Worm (Caenorhabditis elegans) whole organism, L4 larva: Measurements from ENCODE around the gene F48G7.8.
A peak's percentile ranks its signal among the peaks of the same experiment; 100 is the strongest.

Source experiments
- T20F7.1 ChIP-seq: fragments of 200-800 bp; sonication (Bioruptor generic); optimal IDR thresholded peaks from 2 replicates; lab custom pipeline; 2018; ENCODE audit warnings: mild to moderate bottlenecking, missing genetic modification characterization, missing compliant biosample characterization
- Y48G9A.11 ChIP-seq: fragments of 200-800 bp; sonication (Bioruptor generic); IDR thresholded peaks from 2 replicates; pipeline ENCODE4 v1.3.6; 2022; ENCODE audit warnings: missing genetic modification reagents, missing genetic modification characterization, missing compliant biosample characterization
- Y75B8A.6 ChIP-seq: fragments of 200-800 bp; sonication (Bioruptor generic); IDR thresholded peaks from 2 replicates; pipeline ENCODE4 v1.3.6; 2022; ENCODE audit warnings: missing genetic modification reagents, missing genetic modification characterization, missing compliant biosample characterization
- ZK546.5 ChIP-seq, 2 experiments: sonication (generic microtip); optimal IDR thresholded peaks; 2 replicates each; lab custom pipeline; 2017; ENCODE audit warnings: missing biosample characterization in 2 of 2, missing genetic modification characterization in 2 of 2
- aha-1 ChIP-seq: fragments of 150-350 bp; peaks from one replicate; lab custom pipeline; 2014; ENCODE audit warnings: missing biosample characterization, missing genetic modification characterization
- ama-1 ChIP-seq: fragments of 150-350 bp; optimal IDR thresholded peaks from 2 replicates; lab custom pipeline; 2014; ENCODE audit warnings: inconsistent platforms, mixed read lengths
- arid-1 ChIP-seq: fragments of 200-800 bp; sonication (Bioruptor generic); conservative IDR thresholded peaks from 2 replicates; pipeline ENCODE4 v1.3.6; 2022; ENCODE audit warnings: missing genetic modification reagents, missing genetic modification characterization, missing compliant biosample characterization
- ceh-32 ChIP-seq: sonication (generic microtip); optimal IDR thresholded peaks from 2 replicates; lab custom pipeline; 2016; ENCODE audit warnings: mild to moderate bottlenecking, missing genetic modification characterization, missing compliant biosample characterization; ENCODE audit not compliant: poor library complexity
- ceh-44 ChIP-seq: fragments of 200-800 bp; sonication (Bioruptor generic); IDR thresholded peaks from 2 replicates; pipeline ENCODE4 v1.3.6; 2022; ENCODE audit warnings: missing genetic modification reagents, missing genetic modification characterization, missing compliant biosample characterization
- ceh-82 ChIP-seq: sonication (generic microtip); optimal IDR thresholded peaks from 2 replicates; lab custom pipeline; 2017; ENCODE audit warnings: missing biosample characterization, missing genetic modification characterization
- ces-1 ChIP-seq: fragments of 150-350 bp; sonication (generic microtip); optimal IDR thresholded peaks from 4 replicates; lab custom pipeline; 2014; ENCODE audit warnings: missing biosample characterization, missing genetic modification reagents, missing genetic modification characterization
- cey-2 ChIP-seq: sonication (generic microtip); optimal IDR thresholded peaks from 3 replicates; lab custom pipeline; 2017; ENCODE audit warnings: missing genetic modification characterization, mild to moderate bottlenecking, missing compliant biosample characterization, antibody characterized with exemption, borderline replicate concordance; ENCODE audit not compliant: insufficient read depth
- daf-19 ChIP-seq: fragments of 200-800 bp; sonication (Bioruptor generic); conservative IDR thresholded peaks from 2 replicates; pipeline ENCODE4 v1.3.6; 2022; ENCODE audit warnings: missing genetic modification characterization, missing compliant biosample characterization
- dmd-6 ChIP-seq: fragments of 200-800 bp; sonication (Bioruptor generic); IDR thresholded peaks from 2 replicates; pipeline ENCODE4 v1.3.6; 2022; ENCODE audit warnings: missing genetic modification reagents, missing genetic modification characterization, missing compliant biosample characterization
- dmd-9 ChIP-seq: fragments of 200-800 bp; sonication (Bioruptor generic); IDR thresholded peaks from 2 replicates; pipeline ENCODE4 v1.3.6; 2022; ENCODE audit warnings: missing genetic modification reagents, missing genetic modification characterization, missing compliant biosample characterization
- duxl-1 ChIP-seq: sonication (generic microtip); optimal IDR thresholded peaks from 2 replicates; lab custom pipeline; 2016; ENCODE audit warnings: mild to moderate bottlenecking, missing genetic modification characterization, moderate library complexity, missing compliant biosample characterization; ENCODE audit not compliant: poor library complexity
- dve-1 ChIP-seq: sonication (generic microtip); optimal IDR thresholded peaks from 2 replicates; lab custom pipeline; 2017; ENCODE audit warnings: antibody characterized with exemption, mild to moderate bottlenecking, missing genetic modification characterization, missing compliant biosample characterization; ENCODE audit not compliant: insufficient read depth
- fkh-10 ChIP-seq: fragments of 150-350 bp; optimal IDR thresholded peaks from 2 replicates; lab custom pipeline; 2014; ENCODE audit warnings: missing biosample characterization, missing genetic modification reagents, missing genetic modification characterization
- gei-8 ChIP-seq: fragments of 200-800 bp; sonication (Bioruptor generic); optimal IDR thresholded peaks from 2 replicates; lab custom pipeline; 2018; ENCODE audit warnings: mild to moderate bottlenecking, missing genetic modification characterization, missing compliant biosample characterization
- hlh-30 ChIP-seq: sonication (generic microtip); optimal IDR thresholded peaks from 2 replicates; lab custom pipeline; 2017; ENCODE audit warnings: antibody characterized with exemption, mild to moderate bottlenecking, missing genetic modification characterization, missing compliant biosample characterization; ENCODE audit not compliant: insufficient read depth
- hmg-1.1 ChIP-seq: fragments of 200-800 bp; sonication (Bioruptor generic); IDR thresholded peaks from 2 replicates; pipeline ENCODE4 v1.3.6; 2022; ENCODE audit warnings: missing genetic modification reagents, missing genetic modification characterization, missing compliant biosample characterization
- jun-1 ChIP-seq: fragments of 150-350 bp; optimal IDR thresholded peaks from 2 replicates; lab custom pipeline; 2014; ENCODE audit warnings: missing biosample characterization, missing genetic modification reagents, missing genetic modification characterization
- lim-7 ChIP-seq: fragments of 200-800 bp; sonication (Bioruptor generic); IDR thresholded peaks from 2 replicates; pipeline ENCODE4 v1.3.6; 2022; ENCODE audit warnings: missing genetic modification characterization, missing compliant biosample characterization
- lin-15B ChIP-seq: fragments of 150-350 bp; sonication (generic microtip); optimal IDR thresholded peaks from 3 replicates; lab custom pipeline; 2014; ENCODE audit warnings: missing biosample characterization, missing genetic modification characterization
- lir-3 ChIP-seq: sonication (generic microtip); optimal IDR thresholded peaks from 2 replicates; lab custom pipeline; 2016; ENCODE audit warnings: mild to moderate bottlenecking, missing genetic modification characterization, missing compliant biosample characterization
- lsy-2 ChIP-seq, 2 experiments: fragments of 150-350 bp in 1 of 2; sonication (generic microtip) in 1 of 2; optimal IDR thresholded peaks; 2 replicates each; lab custom pipeline; 2014 to 2017; ENCODE audit warnings: missing biosample characterization in 2 of 2, missing genetic modification characterization in 2 of 2
- madf-5 ChIP-seq, 2 experiments: fragments of 200-800 bp; sonication (Bioruptor generic); IDR thresholded peaks; 2 replicates each; pipeline ENCODE4 v1.3.6; 2022; ENCODE audit warnings: missing compliant biosample characterization in 2 of 2, missing genetic modification characterization in 2 of 2
- mdl-1 ChIP-seq, 2 experiments: fragments of 150-350 bp in 1 of 2; sonication (generic microtip) in 1 of 2; optimal IDR thresholded peaks; 2 replicates each; lab custom pipeline; 2014 to 2017; ENCODE audit warnings: missing biosample characterization in 2 of 2, missing genetic modification characterization in 2 of 2
- mep-1 ChIP-seq: fragments of 150-350 bp; sonication (generic microtip); optimal IDR thresholded peaks from 3 replicates; lab custom pipeline; 2014; ENCODE audit warnings: missing biosample characterization, missing genetic modification characterization
- mes-2 ChIP-seq: sonication (generic microtip); optimal IDR thresholded peaks from 2 replicates; lab custom pipeline; 2016; ENCODE audit warnings: missing genotype, mild to moderate bottlenecking, missing genetic modification characterization, missing compliant biosample characterization; ENCODE audit not compliant: poor library complexity, severe bottlenecking
- mxl-3 ChIP-seq: fragments of 200-800 bp; sonication (Bioruptor generic); optimal IDR thresholded peaks from 2 replicates; lab custom pipeline; 2018; ENCODE audit warnings: mild to moderate bottlenecking, missing genetic modification characterization, missing compliant biosample characterization
- nhr-111 ChIP-seq: fragments of 200-800 bp; sonication (Bioruptor generic); optimal IDR thresholded peaks from 2 replicates; lab custom pipeline; 2018; ENCODE audit warnings: mild to moderate bottlenecking, missing genetic modification characterization, missing compliant biosample characterization
- nhr-25 ChIP-seq: sonication (generic microtip); optimal IDR thresholded peaks from 2 replicates; lab custom pipeline; 2017; ENCODE audit warnings: missing genetic modification characterization, mild to moderate bottlenecking, missing compliant biosample characterization, antibody characterized with exemption, moderate library complexity, borderline replicate concordance; ENCODE audit not compliant: insufficient read depth
- nhr-28 ChIP-seq: fragments of 150-350 bp; optimal IDR thresholded peaks from 2 replicates; lab custom pipeline; 2014; ENCODE audit warnings: missing biosample characterization, missing genetic modification characterization
- nhr-77 ChIP-seq: fragments of 150-350 bp; optimal IDR thresholded peaks from 2 replicates; lab custom pipeline; 2014; ENCODE audit warnings: missing biosample characterization, missing genetic modification characterization
- pqm-1 ChIP-seq: sonication (generic microtip); optimal IDR thresholded peaks from 2 replicates; lab custom pipeline; 2017; ENCODE audit warnings: missing biosample characterization, missing genetic modification characterization
- sdz-12 ChIP-seq: fragments of 200-800 bp; sonication (Bioruptor generic); optimal IDR thresholded peaks from 2 replicates; lab custom pipeline; 2018; ENCODE audit warnings: mild to moderate bottlenecking, missing genetic modification characterization, missing compliant biosample characterization
- skn-1 ChIP-seq: fragments of 150-350 bp; optimal IDR thresholded peaks from 2 replicates; lab custom pipeline; 2014; ENCODE audit warnings: missing biosample characterization, missing genetic modification characterization
- tag-97 ChIP-seq: fragments of 200-800 bp; sonication (Bioruptor generic); IDR thresholded peaks from 2 replicates; pipeline ENCODE4 v1.3.6; 2022; ENCODE audit warnings: missing genetic modification characterization, missing compliant biosample characterization
- zfp-3 ChIP-seq: fragments of 200-800 bp; sonication (Bioruptor generic); conservative IDR thresholded peaks from 2 replicates; pipeline ENCODE4 v1.3.6; 2022; ENCODE audit warnings: missing genetic modification reagents, missing genetic modification characterization, missing compliant biosample characterization

The F48G7.8 gene

ce11 chrV:674213-674612 is 46.7 kb upstream of the F48G7.8 start, which contains the start of gene sru-25:
TSS of gene sru-25 (minus strand) at chrV:674313.
- TF ChIP-seq madf-5 (GFP tag; IDR thresholded peaks at IDR 0.05; lab: Robert Waterston, UW) (no peak), ceh-82 (no peak), Y75B8A.6 (GFP tag; lab: Robert Waterston, UW) (no peak), T20F7.1 (no peak), skn-1 (tag; lab: Kevin White, UChicago) (no peak), nhr-28 (no peak), ces-1 (GFP tag; lab: Kevin White, UChicago) (no peak), arid-1 (no peak), cey-2 (tag; lab: Kevin White, UChicago) (no peak), nhr-111 (GFP tag; lab: Kevin White, UChicago) (no peak), zfp-3 (GFP tag; lab: Robert Waterston, UW) (no peak), jun-1 (tag; lab: Kevin White, UChicago) (no peak), dmd-9 (GFP tag; lab: Robert Waterston, UW) (no peak), fkh-10 (GFP tag; lab: Kevin White, UChicago) (no peak), ceh-44 (GFP tag; lab: Robert Waterston, UW) (no peak), hlh-30 (tag; lab: Kevin White, UChicago) (no peak), dve-1 (tag; lab: Kevin White, UChicago) (no peak), tag-97 (GFP tag; lab: Robert Waterston, UW) (no peak), lim-7 (GFP tag; lab: Robert Waterston, UW) (no peak), Y48G9A.11 (no peak)

DNA sequence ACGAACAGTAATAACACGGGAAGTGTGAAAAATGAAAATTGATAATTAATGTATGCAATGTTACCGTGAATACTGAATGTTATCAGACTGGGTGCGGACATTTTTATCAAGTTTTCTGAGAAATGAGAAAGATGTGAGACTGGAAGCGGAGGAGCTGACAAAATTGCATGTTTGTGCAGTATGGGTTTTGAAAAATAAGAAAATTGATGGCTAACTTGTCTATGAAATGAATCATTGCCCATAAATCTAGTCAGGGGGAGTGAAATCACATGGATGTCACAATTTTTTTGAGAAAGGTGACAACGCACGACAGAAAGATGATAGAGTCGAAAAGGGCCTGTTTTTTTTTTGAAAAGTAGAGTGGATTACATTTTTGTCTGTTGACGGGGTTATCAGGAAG is 43.9 kb upstream of the F48G7.8 start, which contains the start of gene sru-24:
sru-24 (minus strand) TSS at position 101 of the 400 bp plus-strand sequence.
- TF ChIP-seq nhr-25: no peak
- no peak for TF ChIP-seq lir-3 (tag; lab: Kevin White, UChicago)
- TF ChIP-seq ceh-44 (GFP tag; lab: Robert Waterston, UW): no peak
- TF ChIP-seq, all 104 proteins: peak for 0

DNA sequence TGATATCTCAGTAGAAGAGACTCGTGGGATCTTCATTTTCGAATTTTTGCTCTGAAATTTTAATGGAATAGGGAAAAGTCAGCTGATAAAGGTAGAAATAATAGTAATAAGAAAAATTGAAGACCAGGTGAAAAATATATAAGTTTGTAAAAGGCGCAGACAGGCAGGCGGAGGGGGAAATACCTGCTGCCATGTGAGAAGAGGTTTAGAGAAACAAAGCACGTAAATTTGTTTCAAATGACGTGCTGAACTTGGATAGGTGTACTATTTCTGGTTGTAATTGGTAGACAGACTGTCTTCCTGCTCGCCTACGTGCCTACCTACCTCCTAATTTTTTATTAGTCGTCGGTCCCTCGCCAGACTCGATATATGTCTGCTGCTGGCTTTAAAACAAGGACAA is 40.0 kb upstream of the F48G7.8 start, which contains the start of gene nhr-180:
nhr-180 (minus strand) TSS at position 52 of the 400 bp plus-strand sequence.
- TF ChIP-seq aha-1 (tag; lab: Kevin White, UChicago) (peak; percentile 13), daf-19 (GFP tag; lab: Robert Waterston, UW) (no peak), mdl-1 (tag; optimal IDR thresholded peaks at IDR 0.05; lab: Kevin White, UChicago) (peak; percentile 37 to 74), lim-7 (GFP tag; lab: Robert Waterston, UW) (no peak), mep-1 (no peak), duxl-1 (peak; percentile 58), mxl-3 (GFP tag; lab: Kevin White, UChicago) (peak; percentile 33), ces-1 (GFP tag; lab: Kevin White, UChicago) (no peak), gei-8 (GFP tag; lab: Kevin White, UChicago) (no peak), mes-2 (tag; lab: Kevin White, UChicago) (no peak), dve-1 (tag; lab: Kevin White, UChicago) (no peak), ZK546.5 (tag; optimal IDR thresholded peaks at IDR 0.05; lab: Kevin White, UChicago) (no peak), hlh-30 (tag; lab: Kevin White, UChicago) (peak; percentile 69), pqm-1 (tag; lab: Kevin White, UChicago) (no peak), hmg-1.1 (GFP tag; lab: Robert Waterston, UW) (0 out of 2 replicates have a peak, but pooled peaks have one; percentile 12), nhr-28 (peak; percentile 39), lin-15B (no peak), sdz-12 (GFP tag; lab: Kevin White, UChicago) (no peak), nhr-77 (tag; lab: Kevin White, UChicago) (peak; percentile 6), lsy-2 (tag; optimal IDR thresholded peaks at IDR 0.05; lab: Kevin White, UChicago) (no peak), dmd-6 (GFP tag; lab: Robert Waterston, UW) (peak; percentile 61; the same call in 1 of the 2 replicates), ceh-32 (tag; lab: Kevin White, UChicago) (no peak), ama-1 (lab: Kevin White, UChicago) (no peak)
